Fruit fly (Drosophila melanogaster) whole organism, embryonic: ENCODE results near the gene pigs.
A peak's percentile ranks its signal among the peaks of the same experiment; 100 is the strongest.

Experiments used
- Asciz ChIP-seq: fragments of 200-800 bp; sonication (Bioruptor generic); optimal IDR thresholded peaks from 2 replicates; lab custom pipeline; 2017; ENCODE audit warnings: missing biosample characterization, mild to moderate bottlenecking, missing genetic modification characterization, missing genetic modification reagents
- Atf-2 ChIP-seq: fragments of 200-800 bp; sonication (Bioruptor generic); optimal IDR thresholded peaks from 2 replicates; lab custom pipeline; 2016; ENCODE audit warnings: missing biosample characterization, missing genetic modification characterization
- CG10147 ChIP-seq: fragments of 200-800 bp; sonication (Bioruptor generic); optimal IDR thresholded peaks from 2 replicates; lab custom pipeline; 2019; ENCODE audit warnings: missing biosample characterization, mild to moderate bottlenecking, missing genetic modification characterization, moderate library complexity
- CG11398 ChIP-seq: fragments of 200-800 bp; sonication (Bioruptor generic); optimal IDR thresholded peaks from 2 replicates; lab custom pipeline; 2016; ENCODE audit warnings: missing biosample characterization, missing genetic modification characterization
- CG14050 ChIP-seq: fragments of 200-800 bp; sonication (Bioruptor generic); IDR thresholded peaks from 3 replicates; pipeline ENCODE4 v1.3.6; 2022; ENCODE audit warnings: missing biosample characterization, missing genetic modification characterization
- CG15269 ChIP-seq: fragments of 200-800 bp; sonication (Bioruptor generic); optimal IDR thresholded peaks from 2 replicates; lab custom pipeline; 2018; ENCODE audit warnings: missing biosample characterization, mild to moderate bottlenecking, missing genetic modification characterization, moderate library complexity
- CG15479 ChIP-seq: fragments of 200-800 bp; sonication (Bioruptor generic); optimal IDR thresholded peaks from 3 replicates; lab custom pipeline; 2019; ENCODE audit warnings: missing biosample characterization, mild to moderate bottlenecking, missing genetic modification characterization, moderate library complexity
- CG16779 ChIP-seq: fragments of 200-800 bp; sonication (Bioruptor generic); IDR thresholded peaks from 2 replicates; pipeline ENCODE4 v1.3.6; 2022; ENCODE audit warnings: missing biosample characterization, missing genetic modification characterization
- CG16813 ChIP-seq: fragments of 200-800 bp; sonication (Bioruptor generic); IDR thresholded peaks from 3 replicates; pipeline ENCODE4 v1.3.6; 2022; ENCODE audit warnings: missing biosample characterization, missing genetic modification characterization; ENCODE audit not compliant: partially characterized antibody
- CG2712 ChIP-seq: fragments of 200-800 bp; optimal IDR thresholded peaks from 3 replicates; lab custom pipeline; 2019; ENCODE audit warnings: missing biosample characterization, mild to moderate bottlenecking, missing genetic modification characterization, moderate library complexity
- CG6683 ChIP-seq: fragments of 200-800 bp; sonication (Bioruptor generic); optimal IDR thresholded peaks from 2 replicates; lab custom pipeline; 2017; ENCODE audit warnings: missing biosample characterization, mild to moderate bottlenecking, missing genetic modification characterization, missing genetic modification reagents
- CG6689 ChIP-seq: fragments of 200-800 bp; sonication (Bioruptor generic); IDR thresholded peaks from 2 replicates; pipeline ENCODE4 v1.3.6; 2022; ENCODE audit warnings: missing biosample characterization, missing genetic modification characterization
- CG7556 ChIP-seq: fragments of 200-800 bp; sonication (Bioruptor generic); optimal IDR thresholded peaks from 2 replicates; lab custom pipeline; 2017; ENCODE audit warnings: missing biosample characterization, mild to moderate bottlenecking, missing genetic modification characterization
- CG8281 ChIP-seq: fragments of 200-800 bp; sonication (Bioruptor generic); optimal IDR thresholded peaks from 2 replicates; lab custom pipeline; 2018; ENCODE audit warnings: missing biosample characterization, mild to moderate bottlenecking, missing genetic modification characterization, moderate library complexity
- E2f2 ChIP-seq: fragments of 200-800 bp; sonication (Bioruptor generic); IDR thresholded peaks from 2 replicates; pipeline ENCODE4 v1.3.6; 2022; ENCODE audit warnings: missing biosample characterization, missing genetic modification characterization
- Eip74EF ChIP-seq, 2 experiments: fragments of 200-800 bp in 1 of 2; fragments of >200 bp in 1 of 2; sonication (Bioruptor generic) in 1 of 2; optimal IDR thresholded peaks; 2 replicates each; lab custom pipeline; 2017 to 2019; ENCODE audit warnings: missing biosample characterization in 2 of 2, missing genetic modification characterization in 2 of 2, mild to moderate bottlenecking in 1 of 2, moderate library complexity in 1 of 2
- Fer3 ChIP-seq: fragments of 200-800 bp; sonication (Bioruptor generic); optimal IDR thresholded peaks from 2 replicates; lab custom pipeline; 2018; ENCODE audit warnings: missing biosample characterization, mild to moderate bottlenecking, missing genetic modification characterization, moderate library complexity
- H15 ChIP-seq: fragments of 200-800 bp; sonication (Bioruptor generic); IDR thresholded peaks from 3 replicates; pipeline ENCODE4 v1.3.6; 2022; ENCODE audit warnings: missing biosample characterization, missing genetic modification characterization
- Hey ChIP-seq: fragments of 200-800 bp; sonication (Bioruptor generic); optimal IDR thresholded peaks from 3 replicates; lab custom pipeline; 2018; ENCODE audit warnings: missing biosample characterization, mild to moderate bottlenecking, missing genetic modification characterization
- Lim3 ChIP-seq: fragments of 200-800 bp; sonication (Bioruptor generic); IDR thresholded peaks from 2 replicates; pipeline ENCODE4 v1.3.6; 2022; ENCODE audit warnings: missing biosample characterization, missing genetic modification characterization
- Mes4 ChIP-seq: fragments of 200-800 bp; sonication (Bioruptor generic); optimal IDR thresholded peaks from 2 replicates; lab custom pipeline; 2016; ENCODE audit warnings: missing biosample characterization, missing genetic modification characterization
- NC2β ChIP-seq: fragments of 200-800 bp; sonication (Bioruptor generic); optimal IDR thresholded peaks from 2 replicates; lab custom pipeline; 2016; ENCODE audit warnings: missing biosample characterization, missing genetic modification characterization
- abd-A ChIP-seq: fragments of 200-800 bp; sonication (Bioruptor generic); optimal IDR thresholded peaks from 3 replicates; lab custom pipeline; 2019; ENCODE audit warnings: missing biosample characterization, mild to moderate bottlenecking, missing genetic modification characterization, moderate library complexity
- az2 ChIP-seq: fragments of 200-800 bp; sonication (Bioruptor generic); optimal IDR thresholded peaks from 3 replicates; lab custom pipeline; 2016; ENCODE audit warnings: missing biosample characterization, missing genetic modification characterization
- bsh ChIP-seq, 2 experiments: fragments of 200-800 bp; sonication (Bioruptor generic); optimal IDR thresholded peaks; 2 replicates each; lab custom pipeline; 2017 to 2018; ENCODE audit warnings: mild to moderate bottlenecking in 2 of 2, missing biosample characterization in 2 of 2, missing genetic modification characterization in 2 of 2, moderate library complexity in 1 of 2
- btn ChIP-seq: fragments of 200-800 bp; sonication (Bioruptor generic); optimal IDR thresholded peaks from 2 replicates; lab custom pipeline; 2016; ENCODE audit warnings: missing biosample characterization, missing genetic modification characterization
- cg ChIP-seq: fragments of 200-800 bp; sonication (Bioruptor generic); optimal IDR thresholded peaks from 3 replicates; lab custom pipeline; 2019; ENCODE audit warnings: missing biosample characterization, mild to moderate bottlenecking, missing genetic modification characterization, moderate library complexity
- chn ChIP-seq: fragments of 200-800 bp; sonication (Bioruptor generic); optimal IDR thresholded peaks from 2 replicates; lab custom pipeline; 2016; ENCODE audit warnings: missing biosample characterization, missing genetic modification characterization
- corto ChIP-seq: fragments of 200-800 bp; sonication (Bioruptor generic); optimal IDR thresholded peaks from 2 replicates; lab custom pipeline; 2016; ENCODE audit warnings: missing biosample characterization, mild to moderate bottlenecking, missing genetic modification characterization, moderate library complexity
- cwo ChIP-seq: fragments of 200-800 bp; sonication (Bioruptor generic); optimal IDR thresholded peaks from 3 replicates; lab custom pipeline; 2017; ENCODE audit warnings: missing biosample characterization, missing genetic modification characterization, mild to moderate bottlenecking, moderate library complexity, missing genetic modification reagents
- gcm ChIP-seq: fragments of 200-800 bp; sonication (Bioruptor generic); optimal IDR thresholded peaks from 2 replicates; lab custom pipeline; 2019; ENCODE audit warnings: missing biosample characterization, mild to moderate bottlenecking, missing genetic modification characterization, moderate library complexity
- grau ChIP-seq: fragments of 200-800 bp; optimal IDR thresholded peaks from 3 replicates; lab custom pipeline; 2019; ENCODE audit warnings: missing biosample characterization, mild to moderate bottlenecking, missing genetic modification characterization, moderate library complexity
- kni ChIP-seq: fragments of 200-800 bp; sonication (Bioruptor generic); optimal IDR thresholded peaks from 3 replicates; lab custom pipeline; 2017; ENCODE audit warnings: mild to moderate bottlenecking, missing biosample characterization, missing genetic modification reagents, missing genetic modification characterization
- knrl ChIP-seq: fragments of 200-800 bp; sonication (Bioruptor generic); IDR thresholded peaks from 3 replicates; pipeline ENCODE4 v1.3.6; 2022; ENCODE audit warnings: missing biosample characterization, missing genetic modification characterization; ENCODE audit not compliant: partially characterized antibody
- mam ChIP-seq: fragments of 200-800 bp; sonication (Bioruptor generic); optimal IDR thresholded peaks from 3 replicates; lab custom pipeline; 2016; ENCODE audit warnings: missing biosample characterization, missing genetic modification characterization
- psq ChIP-seq: fragments of 200-800 bp; sonication (Bioruptor generic); optimal IDR thresholded peaks from 2 replicates; lab custom pipeline; 2017; ENCODE audit warnings: missing biosample characterization, missing genetic modification characterization
- sens-2 ChIP-seq: fragments of 200-800 bp; sonication (Bioruptor generic); IDR thresholded peaks from 2 replicates; pipeline ENCODE4 v1.3.6; 2022; ENCODE audit warnings: missing biosample characterization, missing genetic modification characterization
- sisA ChIP-seq: fragments of 200-800 bp; sonication (Bioruptor generic); IDR thresholded peaks from 2 replicates; pipeline ENCODE4 v1.3.6; 2022; ENCODE audit warnings: missing biosample characterization, missing genetic modification characterization
- stwl ChIP-seq: fragments of 200-800 bp; sonication (Bioruptor generic); optimal IDR thresholded peaks from 3 replicates; lab custom pipeline; 2018; ENCODE audit warnings: missing biosample characterization, mild to moderate bottlenecking, missing genetic modification characterization, moderate library complexity
- tio ChIP-seq: fragments of 200-800 bp; sonication (Bioruptor generic); optimal IDR thresholded peaks from 2 replicates; lab custom pipeline; 2017; ENCODE audit warnings: missing biosample characterization, missing genetic modification characterization, inconsistent platforms
- zf30C ChIP-seq: fragments of 200-800 bp; sonication (Bioruptor generic); optimal IDR thresholded peaks from 3 replicates; lab custom pipeline; 2018; ENCODE audit warnings: missing biosample characterization, mild to moderate bottlenecking, missing genetic modification characterization
- zfh2 ChIP-seq: fragments of 200-800 bp; sonication (Bioruptor generic); optimal IDR thresholded peaks from 2 replicates; lab custom pipeline; 2016; ENCODE audit warnings: missing biosample characterization, missing genetic modification characterization

pigs gene

DNA sequence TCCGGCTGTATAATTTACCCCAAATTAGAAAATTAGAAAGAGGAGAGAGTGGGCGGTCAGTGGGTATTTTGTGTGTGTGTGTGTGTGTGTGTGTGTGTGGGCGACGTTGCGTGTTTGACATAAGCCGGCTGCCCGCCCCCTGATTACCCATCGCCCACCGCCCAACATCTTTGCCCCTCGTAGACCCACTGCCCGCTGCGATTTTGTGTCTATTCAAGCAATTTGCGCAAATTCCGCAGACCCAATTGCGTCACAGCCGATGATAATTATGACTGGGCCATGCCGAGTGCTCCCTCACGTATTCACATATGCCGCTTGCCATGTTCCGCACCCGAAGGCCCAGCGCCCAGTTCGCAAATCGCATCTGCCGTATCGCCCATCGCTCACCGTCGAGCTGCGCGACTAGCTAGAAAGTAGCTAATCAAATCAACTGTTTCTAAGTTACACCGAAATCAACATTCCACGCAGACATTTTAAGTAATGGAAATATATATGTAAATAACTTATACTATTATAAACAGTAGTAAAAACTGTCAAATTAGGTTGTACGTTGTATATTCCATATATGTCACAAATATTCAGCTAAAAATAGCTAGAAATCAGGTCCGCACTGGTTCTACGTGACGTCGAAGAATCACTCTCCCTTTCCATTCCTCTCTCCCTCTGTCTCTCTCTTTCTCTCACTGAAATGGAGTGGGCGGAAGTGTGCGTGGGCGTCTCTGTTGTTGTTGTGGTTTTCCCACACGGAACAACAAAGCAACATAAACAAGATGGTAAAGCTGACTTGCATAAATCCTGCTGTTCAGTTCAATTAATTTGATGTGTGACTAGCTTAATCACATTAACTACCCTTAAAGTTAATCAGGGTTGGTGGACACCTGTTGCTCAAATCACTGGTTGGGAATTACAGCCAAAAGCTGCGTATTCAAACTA lies 57.0 kb downstream of the pigs start (continued):
- TF ChIP-seq Mes4 (GFP tag; lab: Kevin White, UChicago) (no peak), CG8281 (tag; lab: Kevin White, UChicago) (no peak), chn (no peak), sens-2 (GFP tag; lab: Robert Waterston, UW) (no peak), CG16779 (GFP tag; lab: Robert Waterston, UW) (no peak), Hey (tag; lab: Kevin White, UChicago) (no peak), Eip74EF (GFP tag; optimal IDR thresholded peaks at IDR 0.05; lab: Kevin White, UChicago) (peak in 1 of 2 experiments; percentile 63), E2f2 (GFP tag; lab: Robert Waterston, UW) (peak; percentile 25; the same call in 1 of the 2 replicates), bsh (GFP tag; optimal IDR thresholded peaks at IDR 0.05; lab: Kevin White, UChicago) (peak in 1 of 2 experiments; percentile 25), zf30C (no peak), kni (GFP tag; lab: Kevin White, UChicago) (no peak), abd-A (tag; lab: Kevin White, UChicago) (peak; percentile 47), corto (no peak), CG6683 (peak; percentile 11), Atf-2 (GFP tag; lab: Kevin White, UChicago) (no peak), CG11398 (no peak), CG7556 (GFP tag; lab: Kevin White, UChicago) (peak; percentile 64), CG6689 (no peak; the same call in 1 of the 2 replicates), stwl (tag; lab: Kevin White, UChicago) (no peak), NC2β (GFP tag; lab: Kevin White, UChicago) (no peak), cwo (GFP tag; lab: Kevin White, UChicago) (peak; percentile 52), sisA (GFP tag; lab: Robert Waterston, UW) (no peak), CG2712 (peak; percentile 58), gcm (GFP tag; lab: Kevin White, UChicago) (peak; percentile 31), tio (GFP tag; lab: Kevin White, UChicago) (no peak), H15 (GFP tag; lab: Robert Waterston, UW) (no peak), Fer3 (tag; lab: Kevin White, UChicago) (peak; percentile 71), knrl (GFP tag; lab: Robert Waterston, UW) (no peak), grau (tag; lab: Kevin White, UChicago) (peak; percentile 71), zfh2 (no peak)

DNA sequence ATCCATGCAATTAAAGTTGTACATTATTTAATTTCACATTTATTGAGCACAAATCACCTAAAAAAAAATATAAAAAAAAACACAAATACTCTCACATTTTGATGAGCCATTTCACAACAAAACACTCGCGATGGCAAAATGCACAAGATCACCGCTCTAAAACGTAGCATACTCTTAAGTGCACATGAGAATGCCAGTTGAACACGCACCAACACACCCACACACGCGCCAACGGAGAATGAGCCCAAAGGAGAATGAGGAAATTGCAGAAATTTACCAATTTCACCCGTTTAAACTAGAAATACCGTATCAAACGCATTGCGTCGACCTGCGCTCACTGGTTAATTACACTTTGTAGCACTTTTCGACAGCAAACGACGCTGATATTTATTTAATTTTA lies 60.1 kb downstream of the pigs start:
- TF ChIP-seq Lim3 (GFP tag; lab: Robert Waterston, UW) (no peak), CG10147 (GFP tag; lab: Kevin White, UChicago) (no peak), mam (GFP tag; lab: Kevin White, UChicago) (no peak), psq (GFP tag; lab: Kevin White, UChicago) (peak; percentile 61), CG14050 (GFP tag; lab: Robert Waterston, UW) (no peak), btn (no peak), Asciz (GFP tag; lab: Kevin White, UChicago) (no peak), CG16813 (GFP tag; lab: Robert Waterston, UW) (no peak), CG15269 (tag; lab: Kevin White, UChicago) (no peak), az2 (no peak), CG15479 (GFP tag; lab: Kevin White, UChicago) (peak; percentile 37), cg (GFP tag; lab: Kevin White, UChicago) (peak; percentile 73)
